Fruit fly (Drosophila melanogaster) whole organism, embryonic: Measurements from ENCODE around the gene Cyp28c1.

ENCODE experiments used
- Atf-2 ChIP-seq: fragments of 200-800 bp; sonication (Bioruptor generic); optimal IDR thresholded peaks from 2 replicates; lab custom pipeline; 2016; ENCODE audit warnings: missing biosample characterization, missing genetic modification characterization
- CG10267 ChIP-seq: fragments of 200-800 bp; sonication (Bioruptor generic); optimal IDR thresholded peaks from 2 replicates; lab custom pipeline; 2018; ENCODE audit warnings: missing biosample characterization, mild to moderate bottlenecking, missing genetic modification characterization, moderate library complexity
- CG10274 ChIP-seq: fragments of 200-800 bp; sonication (Bioruptor generic); optimal IDR thresholded peaks from 3 replicates; lab custom pipeline; 2017; ENCODE audit warnings: missing biosample characterization, mild to moderate bottlenecking, missing genetic modification characterization
- CG10462 ChIP-seq: fragments of 200-800 bp; sonication (Bioruptor generic); optimal IDR thresholded peaks from 2 replicates; lab custom pipeline; 2016; ENCODE audit warnings: missing biosample characterization, missing genetic modification characterization
- CG12155 ChIP-seq: fragments of 200-800 bp; sonication (Bioruptor generic); optimal IDR thresholded peaks from 3 replicates; lab custom pipeline; 2016; ENCODE audit warnings: missing biosample characterization, missing genetic modification characterization
- CG12391 ChIP-seq: fragments of 200-800 bp; sonication (Bioruptor generic); optimal IDR thresholded peaks from 3 replicates; lab custom pipeline; 2018; ENCODE audit warnings: missing biosample characterization, mild to moderate bottlenecking, missing genetic modification characterization, moderate library complexity
- CG13287 ChIP-seq: fragments of 200-800 bp; sonication (Bioruptor generic); IDR thresholded peaks from 2 replicates; pipeline ENCODE4 v1.3.6; 2022; ENCODE audit warnings: missing biosample characterization, missing genetic modification characterization; ENCODE audit not compliant: partially characterized antibody
- CG13296 ChIP-seq: fragments of 200-800 bp; sonication (Bioruptor generic); optimal IDR thresholded peaks from 3 replicates; lab custom pipeline; 2018; ENCODE audit warnings: missing biosample characterization, mild to moderate bottlenecking, missing genetic modification characterization
- CG13894 ChIP-seq: fragments of 200-800 bp; sonication (Bioruptor generic); optimal IDR thresholded peaks from 3 replicates; lab custom pipeline; 2018; ENCODE audit warnings: missing biosample characterization, mild to moderate bottlenecking, missing genetic modification characterization, moderate library complexity
- CG15269 ChIP-seq: fragments of 200-800 bp; sonication (Bioruptor generic); optimal IDR thresholded peaks from 2 replicates; lab custom pipeline; 2018; ENCODE audit warnings: missing biosample characterization, mild to moderate bottlenecking, missing genetic modification characterization, moderate library complexity
- CG1602 ChIP-seq: fragments of 200-800 bp; sonication (Bioruptor generic); optimal IDR thresholded peaks from 3 replicates; lab custom pipeline; 2016; ENCODE audit warnings: missing biosample characterization, missing genetic modification characterization
- CG17912 ChIP-seq: fragments of 200-800 bp; sonication (Bioruptor generic); optimal IDR thresholded peaks from 2 replicates; lab custom pipeline; 2018; ENCODE audit warnings: missing biosample characterization, mild to moderate bottlenecking, missing genetic modification characterization
- CG1792 ChIP-seq: fragments of 200-800 bp; sonication (Bioruptor generic); optimal IDR thresholded peaks from 2 replicates; lab custom pipeline; 2016; ENCODE audit warnings: missing biosample characterization, missing genetic modification characterization
- CG18476 ChIP-seq: fragments of 200-800 bp; sonication (Bioruptor generic); optimal IDR thresholded peaks from 2 replicates; lab custom pipeline; 2016; ENCODE audit warnings: missing biosample characterization, mild to moderate bottlenecking, missing genetic modification characterization
- CG18599 ChIP-seq: fragments of 200-800 bp; sonication (Bioruptor generic); optimal IDR thresholded peaks from 3 replicates; lab custom pipeline; 2017; ENCODE audit warnings: missing biosample characterization, missing genetic modification characterization, mild to moderate bottlenecking, moderate library complexity, missing genetic modification reagents
- CG2116 ChIP-seq: fragments of 200-800 bp; sonication (Bioruptor generic); optimal IDR thresholded peaks from 3 replicates; lab custom pipeline; 2018; ENCODE audit warnings: missing biosample characterization, mild to moderate bottlenecking, missing genetic modification characterization
- CG2120 ChIP-seq: fragments of 200-800 bp; sonication (Bioruptor generic); optimal IDR thresholded peaks from 3 replicates; lab custom pipeline; 2016; ENCODE audit warnings: missing biosample characterization, missing genetic modification characterization
- CG4707 ChIP-seq: fragments of 200-800 bp; sonication (Bioruptor generic); optimal IDR thresholded peaks from 2 replicates; lab custom pipeline; 2018; ENCODE audit warnings: missing biosample characterization, mild to moderate bottlenecking, missing genetic modification characterization, moderate library complexity
- CG4730 ChIP-seq: fragments of 200-800 bp; sonication (Bioruptor generic); IDR thresholded peaks from 2 replicates; pipeline ENCODE4 v1.3.6; 2022; ENCODE audit warnings: missing biosample characterization, missing genetic modification characterization
- CG4820 ChIP-seq: fragments of 200-800 bp; sonication (Bioruptor generic); optimal IDR thresholded peaks from 3 replicates; lab custom pipeline; 2016; ENCODE audit warnings: missing biosample characterization, missing genetic modification characterization
- CG6791 ChIP-seq: fragments of 200-800 bp; sonication (Bioruptor generic); IDR thresholded peaks from 3 replicates; pipeline ENCODE4 v1.3.6; 2022; ENCODE audit warnings: missing biosample characterization, missing genetic modification characterization; ENCODE audit not compliant: partially characterized antibody
- CG7556 ChIP-seq: fragments of 200-800 bp; sonication (Bioruptor generic); optimal IDR thresholded peaks from 2 replicates; lab custom pipeline; 2017; ENCODE audit warnings: missing biosample characterization, mild to moderate bottlenecking, missing genetic modification characterization
- CG7786 ChIP-seq: fragments of 200-800 bp; sonication (Bioruptor generic); optimal IDR thresholded peaks from 2 replicates; lab custom pipeline; 2016; ENCODE audit warnings: missing biosample characterization, missing genetic modification characterization
- CG7928 ChIP-seq: fragments of 200-800 bp; sonication (Bioruptor generic); optimal IDR thresholded peaks from 2 replicates; lab custom pipeline; 2017; ENCODE audit warnings: missing biosample characterization, mild to moderate bottlenecking, missing genetic modification characterization
- CG8765 ChIP-seq: fragments of 200-800 bp; sonication (Bioruptor generic); IDR thresholded peaks from 2 replicates; pipeline ENCODE4 v1.3.6; 2022; ENCODE audit warnings: missing biosample characterization, missing genetic modification characterization
- ERR ChIP-seq: fragments of 200-800 bp; sonication (Bioruptor generic); optimal IDR thresholded peaks from 2 replicates; lab custom pipeline; 2016; ENCODE audit warnings: missing biosample characterization, missing genetic modification characterization
- MBD-R2 ChIP-seq: fragments of 200-800 bp; sonication (Bioruptor generic); IDR thresholded peaks from 2 replicates; pipeline ENCODE4 v1.3.6; 2022; ENCODE audit warnings: missing biosample characterization, missing genetic modification characterization
- Sry-β ChIP-seq: fragments of 200-800 bp; sonication (Bioruptor generic); optimal IDR thresholded peaks from 2 replicates; lab custom pipeline; 2018; ENCODE audit warnings: missing biosample characterization, mild to moderate bottlenecking, missing genetic modification characterization, moderate library complexity
- Stat92E ChIP-seq, 3 experiments: fragments of >200 bp in 2 of 3; fragments of 200-800 bp in 1 of 3; sonication (Bioruptor generic) in 1 of 3; optimal IDR thresholded peaks; 2 replicates each; lab custom pipeline; 2017 to 2019; ENCODE audit warnings: missing biosample characterization in 3 of 3, missing genetic modification characterization in 3 of 3, mild to moderate bottlenecking in 1 of 3, moderate library complexity in 1 of 3
- Xbp1 ChIP-seq: fragments of 200-800 bp; sonication (Bioruptor generic); optimal IDR thresholded peaks from 3 replicates; lab custom pipeline; 2016; ENCODE audit warnings: missing biosample characterization, mild to moderate bottlenecking, missing genetic modification characterization
- ac ChIP-seq: fragments of 200-800 bp; sonication (Bioruptor generic); optimal IDR thresholded peaks from 3 replicates; lab custom pipeline; 2017; ENCODE audit warnings: missing biosample characterization, mild to moderate bottlenecking, missing genetic modification characterization
- amos ChIP-seq: fragments of 200-800 bp; sonication (Bioruptor generic); IDR thresholded peaks from 2 replicates; pipeline ENCODE4 v1.3.6; 2022; ENCODE audit warnings: missing biosample characterization, missing genetic modification characterization; ENCODE audit not compliant: partially characterized antibody
- da ChIP-seq: fragments of 200-800 bp; sonication (Bioruptor generic); optimal IDR thresholded peaks from 2 replicates; lab custom pipeline; 2016; ENCODE audit warnings: missing biosample characterization, missing genetic modification characterization
- dmrt11E ChIP-seq: fragments of 200-800 bp; sonication (Bioruptor generic); optimal IDR thresholded peaks from 3 replicates; lab custom pipeline; 2018; ENCODE audit warnings: missing biosample characterization, mild to moderate bottlenecking, missing genetic modification characterization, moderate library complexity
- gcm2 ChIP-seq: fragments of 200-800 bp; sonication (Bioruptor generic); optimal IDR thresholded peaks from 2 replicates; lab custom pipeline; 2016; ENCODE audit warnings: missing biosample characterization, missing genetic modification characterization
- grau ChIP-seq: fragments of 200-800 bp; optimal IDR thresholded peaks from 3 replicates; lab custom pipeline; 2019; ENCODE audit warnings: missing biosample characterization, mild to moderate bottlenecking, missing genetic modification characterization, moderate library complexity
- gro ChIP-seq: fragments of 200-800 bp; sonication (Bioruptor generic); optimal IDR thresholded peaks from 2 replicates; lab custom pipeline; 2016; ENCODE audit warnings: missing biosample characterization, missing genetic modification characterization
- hbn ChIP-seq: fragments of 200-800 bp; sonication (Bioruptor generic); IDR thresholded peaks from 2 replicates; pipeline ENCODE4 v1.3.6; 2022; ENCODE audit warnings: missing biosample characterization, missing genetic modification characterization; ENCODE audit not compliant: partially characterized antibody
- nerfin-1 ChIP-seq: fragments of 200-800 bp; sonication (Bioruptor generic); optimal IDR thresholded peaks from 3 replicates; lab custom pipeline; 2019; ENCODE audit warnings: missing biosample characterization, mild to moderate bottlenecking, missing genetic modification characterization, moderate library complexity
- nom ChIP-seq: fragments of 200-800 bp; sonication (Bioruptor generic); optimal IDR thresholded peaks from 2 replicates; lab custom pipeline; 2017; ENCODE audit warnings: missing biosample characterization, missing genetic modification characterization, mild to moderate bottlenecking, moderate library complexity, missing genetic modification reagents
- pan ChIP-seq, 4 experiments: fragments of >200 bp in 3 of 4; fragments of 200-800 bp in 1 of 4; sonication (Bioruptor generic) in 1 of 4; optimal IDR thresholded peaks in 3 of 4; IDR thresholded peaks in 1 of 4; 2 replicates each; pipeline versions ENCODE4 v1.3.6 to Lab custom; 2017 to 2022; ENCODE audit warnings: missing biosample characterization in 2 of 4, missing genetic modification characterization in 2 of 4, mixed read lengths in 1 of 4
- pb ChIP-seq: fragments of 200-800 bp; sonication (Bioruptor generic); optimal IDR thresholded peaks from 3 replicates; lab custom pipeline; 2016; ENCODE audit warnings: missing biosample characterization, missing genetic modification characterization
- pnt ChIP-seq: fragments of 200-800 bp; sonication (Bioruptor generic); optimal IDR thresholded peaks from 3 replicates; lab custom pipeline; 2016; ENCODE audit warnings: missing biosample characterization, missing genetic modification characterization
- rib ChIP-seq: fragments of 200-800 bp; sonication (Bioruptor generic); IDR thresholded peaks from 2 replicates; pipeline ENCODE4 v1.3.6; 2022; ENCODE audit warnings: missing biosample characterization, missing genetic modification characterization
- sna ChIP-seq: fragments of 200-800 bp; sonication (Bioruptor generic); IDR thresholded peaks from 2 replicates; pipeline ENCODE4 v1.3.6; 2022; ENCODE audit warnings: missing biosample characterization, missing genetic modification characterization; ENCODE audit not compliant: partially characterized antibody
- ssp ChIP-seq: fragments of 200-800 bp; sonication (Bioruptor generic); IDR thresholded peaks from 2 replicates; pipeline ENCODE4 v1.3.6; 2022; ENCODE audit warnings: missing biosample characterization, missing genetic modification characterization
- trem ChIP-seq: fragments of 200-800 bp; optimal IDR thresholded peaks from 3 replicates; lab custom pipeline; 2019; ENCODE audit warnings: missing biosample characterization, mild to moderate bottlenecking, missing genetic modification characterization, moderate library complexity
- usp ChIP-seq: fragments of >200 bp; optimal IDR thresholded peaks from 2 replicates; lab custom pipeline; 2017; ENCODE audit warnings: missing biosample characterization, missing genetic modification characterization
- vvl ChIP-seq: fragments of 200-800 bp; sonication (Bioruptor generic); IDR thresholded peaks from 2 replicates; pipeline ENCODE4 v1.3.6; 2022; ENCODE audit warnings: missing biosample characterization, missing genetic modification characterization

The Cyp28c1 gene

DNA sequence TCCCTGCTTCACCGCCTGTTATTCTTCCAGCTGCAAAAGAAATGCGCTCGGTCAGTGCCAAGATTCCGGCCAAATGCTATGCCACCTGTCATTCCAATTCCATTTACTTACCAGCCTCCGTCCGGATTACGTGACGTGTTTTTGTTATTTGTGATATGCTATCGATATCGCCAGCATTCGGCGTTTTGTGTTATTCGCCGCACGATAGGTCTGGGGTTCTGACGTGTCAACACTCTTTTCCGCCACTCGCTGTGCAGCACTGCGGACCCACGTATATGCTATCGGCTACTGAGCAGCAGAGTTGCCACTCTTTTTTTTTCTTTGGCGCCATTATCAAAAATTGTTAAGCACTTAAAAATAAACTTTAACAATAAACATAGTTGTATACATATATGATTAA lies 12.9 kb downstream of the Cyp28c1 start, which contains the start of gene p24-1:
Gene p24-1 (minus strand): TSS at position 221 of the 400 bp plus-strand sequence.
- TF ChIP-seq CG13287 (GFP tag; lab: Robert Waterston, UW) = peak; percentile 91
- peak; percentile 50 for TF ChIP-seq gro
- TF ChIP-seq CG8765 (GFP tag; lab: Robert Waterston, UW) = no peak
- TF ChIP-seq pb (GFP tag; lab: Kevin White, UChicago) = no peak
- peak; percentile 15 for TF ChIP-seq CG17912 (GFP tag; lab: Kevin White, UChicago)
- TF ChIP-seq CG2116 (GFP tag; lab: Kevin White, UChicago) = peak; percentile 90
- TF ChIP-seq CG4730 (GFP tag; lab: Robert Waterston, UW) = no peak
- TF ChIP-seq hbn (GFP tag; lab: Robert Waterston, UW) = peak; percentile 74
- TF ChIP-seq Stat92E (GFP tag; optimal IDR thresholded peaks at IDR 0.05; lab: Kevin White, UChicago) = peak in 1 of 3 experiments; percentile 20
- TF ChIP-seq Xbp1 (GFP tag; lab: Kevin White, UChicago) = peak; percentile 92
- TF ChIP-seq da (GFP tag; lab: Kevin White, UChicago) = peak; percentile 6
- peak; percentile 63 for TF ChIP-seq Sry-β (GFP tag; lab: Kevin White, UChicago)
- TF ChIP-seq CG1602 = peak; percentile 13
- no peak for TF ChIP-seq Atf-2
- no peak for TF ChIP-seq gcm2 (GFP tag; lab: Kevin White, UChicago)
- no peak for TF ChIP-seq CG10274 (GFP tag; lab: Kevin White, UChicago)
- no peak for TF ChIP-seq pan (optimal IDR thresholded peaks at IDR 0.05; lab: Kevin White, UChicago)
- TF ChIP-seq pan (GFP tag; optimal IDR thresholded peaks at IDR 0.05 in 1 of 2, IDR thresholded peaks at IDR 0.05 in 1 of 2) = no peak
- TF ChIP-seq MBD-R2 (GFP tag; lab: Robert Waterston, UW) = peak; percentile 81
- peak; percentile 82 for TF ChIP-seq sna (GFP tag; lab: Robert Waterston, UW)
- TF ChIP-seq vvl (GFP tag; lab: Robert Waterston, UW) = peak; percentile 64
- TF ChIP-seq CG13296 (GFP tag; lab: Kevin White, UChicago) = peak; percentile 28
- peak; percentile 4 for TF ChIP-seq nerfin-1 (tag; lab: Kevin White, UChicago)
- TF ChIP-seq CG4707 = no peak
- peak; percentile 59 for TF ChIP-seq ERR
- no peak for TF ChIP-seq CG7556 (GFP tag; lab: Kevin White, UChicago)
- TF ChIP-seq CG1792 (GFP tag; lab: Kevin White, UChicago) = peak; percentile 65
- TF ChIP-seq amos (GFP tag; lab: Robert Waterston, UW) = peak; percentile 94
- peak; percentile 73 for TF ChIP-seq CG12155 (GFP tag; lab: Kevin White, UChicago)
- peak; percentile 54 for TF ChIP-seq trem
- TF ChIP-seq CG13894 (tag; lab: Kevin White, UChicago) = peak; percentile 71
- peak; percentile 40 for TF ChIP-seq grau
- TF ChIP-seq CG18476 = peak; percentile 27
- TF ChIP-seq ac (GFP tag; lab: Kevin White, UChicago) = no peak
- TF ChIP-seq CG2120 (GFP tag; lab: Kevin White, UChicago) = peak; percentile 81
- peak; percentile 23 for TF ChIP-seq CG15269 (tag; lab: Kevin White, UChicago)
- TF ChIP-seq CG10267 (tag; lab: Kevin White, UChicago) = peak; percentile 95
- TF ChIP-seq pnt (GFP tag; lab: Kevin White, UChicago) = peak; percentile 8
- no peak for TF ChIP-seq dmrt11E (tag; lab: Kevin White, UChicago)
- no peak for TF ChIP-seq rib (GFP tag; lab: Robert Waterston, UW)
- peak; percentile 11 for TF ChIP-seq CG7928 (GFP tag; lab: Kevin White, UChicago)
- peak; percentile 88 for TF ChIP-seq CG6791 (GFP tag; lab: Robert Waterston, UW)
- TF ChIP-seq CG12391 (tag; lab: Kevin White, UChicago) = peak; percentile 36
- peak; percentile 55 for TF ChIP-seq CG7786 (GFP tag; lab: Kevin White, UChicago)
- peak; percentile 13 for TF ChIP-seq CG4820
- peak; percentile 23; the same call in 1 of the 2 replicates for TF ChIP-seq ssp (GFP tag; lab: Robert Waterston, UW)
- TF ChIP-seq CG18599 (GFP tag; lab: Kevin White, UChicago) = peak; percentile 46
- TF ChIP-seq CG10462 (GFP tag; lab: Kevin White, UChicago) = no peak
- TF ChIP-seq nom (GFP tag; lab: Kevin White, UChicago) = peak; percentile 18
- TF ChIP-seq usp (GFP tag; lab: Kevin White, UChicago) = no peak
